Worm (Caenorhabditis elegans) whole organism, L1 larva: ENCODE results near the gene C04F5.8.

Experiments
- C16A3.4 ChIP-seq: fragments of 150-350 bp; optimal IDR thresholded peaks from 2 replicates; lab custom pipeline; 2014; ENCODE audit warnings: missing biosample characterization, missing genetic modification characterization
- ceh-63 ChIP-seq: fragments of 200-800 bp; sonication (Bioruptor generic); optimal IDR thresholded peaks from 2 replicates; lab custom pipeline; 2018; ENCODE audit warnings: mild to moderate bottlenecking, missing genetic modification characterization, missing compliant biosample characterization
- ceh-8 ChIP-seq: fragments of 200-800 bp; sonication (Bioruptor generic); optimal IDR thresholded peaks from 2 replicates; lab custom pipeline; 2018; ENCODE audit warnings: mild to moderate bottlenecking, missing genetic modification characterization, moderate library complexity, missing compliant biosample characterization
- ceh-82 ChIP-seq, 3 experiments: fragments of 150-350 bp in 1 of 3; sonication (generic microtip) in 2 of 3; optimal IDR thresholded peaks; 2 replicates each; lab custom pipeline; 2014 to 2017; ENCODE audit warnings: missing biosample characterization in 3 of 3, missing genetic modification characterization in 3 of 3
- ceh-88 ChIP-seq: fragments of 200-800 bp; sonication (Bioruptor generic); IDR thresholded peaks from 2 replicates; pipeline ENCODE4 v1.3.6; 2022; ENCODE audit warnings: missing genetic modification characterization, missing compliant biosample characterization
- dpl-1 ChIP-seq, 3 experiments: fragments of 150-350 bp in 2 of 3; sonication (generic microtip) in 1 of 3; optimal IDR thresholded peaks; 2 replicates each; lab custom pipeline; 2014 to 2017; ENCODE audit warnings: missing biosample characterization in 3 of 3, missing genetic modification characterization in 3 of 3, missing genetic modification reagents in 3 of 3
- dsc-1 ChIP-seq: sonication (generic microtip); optimal IDR thresholded peaks from 2 replicates; lab custom pipeline; 2016; ENCODE audit warnings: mild to moderate bottlenecking, missing genetic modification characterization, missing compliant biosample characterization
- efl-1 ChIP-seq, 4 experiments: fragments of 150-350 bp; optimal IDR thresholded peaks in 3 of 4; peaks in 1 of 4; 1 replicate in 1 of 4; 2 replicates in 3 of 4; lab custom pipeline; 2014; ENCODE audit warnings: missing biosample characterization in 2 of 4, missing genetic modification characterization in 2 of 4, missing genetic modification reagents in 2 of 4
- fkh-8 ChIP-seq: sonication (generic microtip); optimal IDR thresholded peaks from 2 replicates; lab custom pipeline; 2016; ENCODE audit warnings: mild to moderate bottlenecking, missing genetic modification characterization, missing compliant biosample characterization
- fos-1 ChIP-seq: fragments of 150-350 bp; optimal IDR thresholded peaks from 2 replicates; lab custom pipeline; 2014; ENCODE audit warnings: missing biosample characterization, missing genetic modification characterization
- hpl-2 ChIP-seq: fragments of 150-350 bp; optimal IDR thresholded peaks from 2 replicates; lab custom pipeline; 2014; ENCODE audit warnings: missing biosample characterization, missing genetic modification reagents, missing genetic modification characterization
- isw-1 ChIP-seq: fragments of 200-800 bp; sonication (Bioruptor generic); IDR thresholded peaks from 2 replicates; pipeline ENCODE4 v1.3.6; 2022; ENCODE audit warnings: missing genetic modification characterization, missing compliant biosample characterization
- jun-1 ChIP-seq: fragments of 150-350 bp; optimal IDR thresholded peaks from 2 replicates; lab custom pipeline; 2014; ENCODE audit warnings: missing biosample characterization, missing genetic modification reagents, missing genetic modification characterization
- lin-14 ChIP-seq: fragments of 200-800 bp; sonication (Bioruptor generic); optimal IDR thresholded peaks from 2 replicates; lab custom pipeline; 2018; ENCODE audit warnings: mild to moderate bottlenecking, missing genetic modification characterization, moderate library complexity, missing compliant biosample characterization
- lin-15B ChIP-seq: fragments of 150-350 bp; sonication (generic microtip); optimal IDR thresholded peaks from 3 replicates; lab custom pipeline; 2014; ENCODE audit warnings: missing biosample characterization, missing genetic modification characterization
- lir-3 ChIP-seq: sonication (generic microtip); optimal IDR thresholded peaks from 2 replicates; lab custom pipeline; 2016; ENCODE audit warnings: mild to moderate bottlenecking, missing genetic modification characterization, moderate library complexity, missing compliant biosample characterization; ENCODE audit not compliant: poor library complexity
- lsy-2 ChIP-seq, 2 experiments: fragments of 150-350 bp; optimal IDR thresholded peaks; 2 replicates each; lab custom pipeline; 2014; ENCODE audit warnings: missing biosample characterization in 2 of 2, missing genetic modification characterization in 2 of 2
- mdl-1 ChIP-seq, 2 experiments: fragments of 150-350 bp; optimal IDR thresholded peaks; 2 replicates each; lab custom pipeline; 2014 to 2017; ENCODE audit warnings: missing biosample characterization in 2 of 2, missing genetic modification characterization in 2 of 2, inconsistent platforms in 1 of 2
- mef-2 ChIP-seq: fragments of 150-350 bp; optimal IDR thresholded peaks from 2 replicates; lab custom pipeline; 2014; ENCODE audit warnings: missing biosample characterization, missing genetic modification characterization
- mep-1 ChIP-seq: fragments of 150-350 bp; optimal IDR thresholded peaks from 2 replicates; lab custom pipeline; 2014; ENCODE audit warnings: missing biosample characterization, missing genetic modification characterization
- nhr-11 ChIP-seq: fragments of 150-350 bp; optimal IDR thresholded peaks from 2 replicates; lab custom pipeline; 2014; ENCODE audit warnings: missing biosample characterization, missing genetic modification characterization
- nhr-12 ChIP-seq: sonication (generic microtip); optimal IDR thresholded peaks from 2 replicates; lab custom pipeline; 2017; ENCODE audit warnings: missing biosample characterization, missing genetic modification characterization
- nhr-19 ChIP-seq: fragments of 200-800 bp; sonication (Bioruptor generic); conservative IDR thresholded peaks from 2 replicates; pipeline ENCODE4 v1.3.6; 2022; ENCODE audit warnings: missing genetic modification characterization, missing compliant biosample characterization
- nhr-20 ChIP-seq: sonication (generic microtip); optimal IDR thresholded peaks from 2 replicates; lab custom pipeline; 2016; ENCODE audit warnings: mild to moderate bottlenecking, missing genetic modification characterization, missing compliant biosample characterization
- nhr-237 ChIP-seq: fragments of 150-350 bp; optimal IDR thresholded peaks from 2 replicates; lab custom pipeline; 2014; ENCODE audit warnings: missing biosample characterization, missing genetic modification characterization
- nhr-47 ChIP-seq: sonication (generic microtip); optimal IDR thresholded peaks from 2 replicates; lab custom pipeline; 2016; ENCODE audit warnings: mild to moderate bottlenecking, missing genetic modification characterization, moderate library complexity, missing compliant biosample characterization
- nhr-71 ChIP-seq: sonication (generic microtip); optimal IDR thresholded peaks from 2 replicates; lab custom pipeline; 2016; ENCODE audit warnings: mild to moderate bottlenecking, missing genetic modification characterization, moderate library complexity, missing compliant biosample characterization
- nhr-76 ChIP-seq: sonication (generic microtip); optimal IDR thresholded peaks from 2 replicates; lab custom pipeline; 2017; ENCODE audit warnings: missing biosample characterization, missing genetic modification characterization
- nhr-84 ChIP-seq: sonication (generic microtip); optimal IDR thresholded peaks from 2 replicates; lab custom pipeline; 2017; ENCODE audit warnings: missing biosample characterization, missing genetic modification characterization
- nhr-85 ChIP-seq: sonication (generic microtip); peaks from one replicate; lab custom pipeline; 2016; ENCODE audit warnings: missing genetic modification characterization, inconsistent platforms, missing compliant biosample characterization
- pqm-1 ChIP-seq: sonication (generic microtip); optimal IDR thresholded peaks from 3 replicates; lab custom pipeline; 2017; ENCODE audit warnings: missing biosample characterization, missing genetic modification characterization
- rnt-1 ChIP-seq: sonication (generic microtip); optimal IDR thresholded peaks from 2 replicates; lab custom pipeline; 2016; ENCODE audit warnings: mild to moderate bottlenecking, missing genetic modification characterization, moderate library complexity, missing compliant biosample characterization
- skn-1 ChIP-seq: fragments of 150-350 bp; optimal IDR thresholded peaks from 2 replicates; lab custom pipeline; 2014; ENCODE audit warnings: missing biosample characterization, missing genetic modification characterization
- sptf-1 ChIP-seq: fragments of 150-350 bp; optimal IDR thresholded peaks from 2 replicates; lab custom pipeline; 2014; ENCODE audit warnings: missing biosample characterization, missing genetic modification characterization
- swsn-7 ChIP-seq: sonication (generic microtip); optimal IDR thresholded peaks from 2 replicates; lab custom pipeline; 2016; ENCODE audit warnings: missing genetic modification characterization, missing compliant biosample characterization
- tbx-2 ChIP-seq: sonication (generic microtip); optimal IDR thresholded peaks from 2 replicates; lab custom pipeline; 2016; ENCODE audit warnings: missing genetic modification characterization, missing compliant biosample characterization
- tlp-1 ChIP-seq: fragments of 150-350 bp; optimal IDR thresholded peaks from 2 replicates; lab custom pipeline; 2014; ENCODE audit warnings: missing biosample characterization, missing genetic modification characterization
- unc-130 ChIP-seq: fragments of 150-350 bp; optimal IDR thresholded peaks from 2 replicates; lab custom pipeline; 2017; ENCODE audit warnings: missing biosample characterization, missing genetic modification characterization, inconsistent platforms
- unc-30 ChIP-seq: sonication (generic microtip); optimal IDR thresholded peaks from 2 replicates; lab custom pipeline; 2017; ENCODE audit warnings: missing biosample characterization, missing genetic modification characterization
- unc-86 ChIP-seq: sonication (generic microtip); optimal IDR thresholded peaks from 2 replicates; lab custom pipeline; 2016; ENCODE audit warnings: missing genetic modification characterization, missing compliant biosample characterization
- xbp-1 ChIP-seq: sonication (generic microtip); optimal IDR thresholded peaks from 2 replicates; lab custom pipeline; 2016; ENCODE audit warnings: missing genetic modification characterization, missing compliant biosample characterization
- zip-4 ChIP-seq: fragments of 200-800 bp; sonication (Bioruptor generic); optimal IDR thresholded peaks from 2 replicates; lab custom pipeline; 2018; ENCODE audit warnings: mild to moderate bottlenecking, missing genetic modification characterization, moderate library complexity, missing compliant biosample characterization
- ztf-11 ChIP-seq, 2 experiments: sonication (generic microtip); optimal IDR thresholded peaks; 2 replicates each; lab custom pipeline; 2016 to 2017; ENCODE audit warnings: missing genetic modification characterization in 2 of 2, missing biosample characterization in 1 of 2, missing compliant biosample characterization in 1 of 2
- ztf-4 ChIP-seq: fragments of 150-350 bp; optimal IDR thresholded peaks from 2 replicates; lab custom pipeline; 2014; ENCODE audit warnings: missing biosample characterization, missing genetic modification characterization

Gene C04F5.8

ce11 chrV:5086919-5087404, 26.6 kb downstream of the C04F5.8 start, which contains the start of gene Y58A7A.5:
Gene Y58A7A.5 (minus strand): TSS chrV:5086969.
- TF ChIP-seq ceh-82 (tag; optimal IDR thresholded peaks at IDR 0.05; lab: Kevin White, UChicago) (peak in 2 of 3 experiments; percentile 25 to 33), nhr-20 (tag; lab: Kevin White, UChicago) (no peak), tbx-2 (tag; lab: Kevin White, UChicago) (peak; percentile 20), zip-4 (GFP tag; lab: Kevin White, UChicago) (peak; percentile 66), nhr-19 (GFP tag; lab: Robert Waterston, UW) (peak; percentile 85), mef-2 (no peak), ceh-8 (GFP tag; lab: Kevin White, UChicago) (no peak), unc-86 (tag; lab: Kevin White, UChicago) (peak; percentile 4), nhr-76 (tag; lab: Kevin White, UChicago) (no peak), mep-1 (tag; lab: Kevin White, UChicago) (peak; percentile 13), unc-30 (tag; lab: Kevin White, UChicago) (no peak), dsc-1 (tag; lab: Kevin White, UChicago) (peak; percentile 59), fkh-8 (tag; lab: Kevin White, UChicago) (no peak), lsy-2 (tag; optimal IDR thresholded peaks at IDR 0.05; lab: Kevin White, UChicago) (peak in 1 of 2 experiments; percentile 58), nhr-47 (tag; lab: Kevin White, UChicago) (peak; percentile 27), lin-14 (GFP tag; lab: Kevin White, UChicago) (peak; percentile 66), efl-1 (optimal IDR thresholded peaks at IDR 0.05; lab: Kevin White, UChicago) (peak in 1 of 2 experiments; percentile 15), efl-1 (GFP tag; optimal IDR thresholded peaks at IDR 0.05 in 1 of 2; lab: Kevin White, UChicago) (no peak), skn-1 (tag; lab: Kevin White, UChicago) (peak; percentile 87), nhr-71 (tag; lab: Kevin White, UChicago) (peak; percentile 45), tlp-1 (no peak)

- TF ChIP-seq zip-4 (GFP tag; lab: Kevin White, UChicago) = no peak
- peak; percentile 64 for TF ChIP-seq skn-1 (tag; lab: Kevin White, UChicago)
- TF ChIP-seq lin-15B (tag; lab: Kevin White, UChicago) = no peak
- TF ChIP-seq isw-1 = no peak
- no peak for TF ChIP-seq efl-1 (optimal IDR thresholded peaks at IDR 0.05; lab: Kevin White, UChicago)
- peak in 1 of 2 experiments; percentile 26 for TF ChIP-seq efl-1 (GFP tag; optimal IDR thresholded peaks at IDR 0.05 in 1 of 2; lab: Kevin White, UChicago)
- TF ChIP-seq lsy-2 (tag; optimal IDR thresholded peaks at IDR 0.05; lab: Kevin White, UChicago) = peak in 1 of 2 experiments; percentile 30
- TF ChIP-seq tlp-1 = no peak
These were observed 28.5 kb downstream of the C04F5.8 start, which contains the start of gene Y58A7A.4 for ce11 chrV:5084957-5085465. Gene Y58A7A.4 (minus strand): TSS chrV:5085007.

ce11 chrV:5080853-5081338, 32.7 kb downstream of the C04F5.8 start, which contains the start of gene Y58A7A.3:
Gene Y58A7A.3 (minus strand): TSS chrV:5080903.
- TF ChIP-seq sptf-1 (tag; lab: Kevin White, UChicago) (no peak), nhr-47 (tag; lab: Kevin White, UChicago) (peak; percentile 31), lsy-2 (tag; optimal IDR thresholded peaks at IDR 0.05; lab: Kevin White, UChicago) (peak; percentile 9 to 76), ztf-4 (tag; lab: Kevin White, UChicago) (no peak), lir-3 (tag; lab: Kevin White, UChicago) (no peak), nhr-237 (peak; percentile 61), unc-130 (no peak), nhr-20 (tag; lab: Kevin White, UChicago) (peak; percentile 11), ceh-82 (tag; optimal IDR thresholded peaks at IDR 0.05; lab: Kevin White, UChicago) (peak in 2 of 3 experiments; percentile 12 to 71), swsn-7 (tag; lab: Kevin White, UChicago) (peak; percentile 31), xbp-1 (no peak), ztf-11 (tag; optimal IDR thresholded peaks at IDR 0.05; lab: Kevin White, UChicago) (no peak), pqm-1 (tag; lab: Kevin White, UChicago) (no peak), nhr-85 (tag; lab: Kevin White, UChicago) (peak; percentile 52), nhr-19 (GFP tag; lab: Robert Waterston, UW) (peak; percentile 19; the same call in 1 of the 2 replicates), tlp-1 (no peak), zip-4 (GFP tag; lab: Kevin White, UChicago) (peak; percentile 96), rnt-1 (tag; lab: Kevin White, UChicago) (peak; percentile 15), dpl-1 (GFP tag; optimal IDR thresholded peaks at IDR 0.05; lab: Kevin White, UChicago) (peak in 2 of 3 experiments; percentile 21 to 24), ceh-8 (GFP tag; lab: Kevin White, UChicago) (no peak), ceh-63 (GFP tag; lab: Kevin White, UChicago) (no peak), lin-14 (GFP tag; lab: Kevin White, UChicago) (peak; percentile 77), nhr-84 (tag; lab: Kevin White, UChicago) (no peak), fos-1 (peak; percentile 28), mep-1 (tag; lab: Kevin White, UChicago) (peak; percentile 20), skn-1 (tag; lab: Kevin White, UChicago) (peak; percentile 93), unc-30 (tag; lab: Kevin White, UChicago) (no peak), jun-1 (tag; lab: Kevin White, UChicago) (peak; percentile 35), C16A3.4 (peak; percentile 37), ceh-88 (no peak), nhr-12 (no peak), mdl-1 (tag; optimal IDR thresholded peaks at IDR 0.05; lab: Kevin White, UChicago) (peak in 1 of 2 experiments; percentile 67), hpl-2 (peak; percentile 64), nhr-11 (tag; lab: Kevin White, UChicago) (peak; percentile 22)
